Fruit fly (Drosophila melanogaster) S2 (cell line): Measurements from ENCODE around the gene CG17746.

Source experiments
- CG8478 ChIP-seq: fragments of >200 bp; optimal IDR thresholded peaks from 2 replicates; lab custom pipeline; 2018
- CTCF ChIP-seq, 2 experiments: fragments of >200 bp; optimal IDR thresholded peaks; 2 replicates each; lab custom pipeline; 2018

CG17746 gene

dm6 chr3L:3204348-3204747, 35.0 kb downstream of the CG17746 start, which contains the start of gene CG33159:
TSS of gene CG33159 (minus strand) at chr3L:3204448.
- TF ChIP-seq CTCF (optimal IDR thresholded peaks at IDR 0.05; lab: Kevin White, UChicago) (no peak), CG8478 (no peak)

- TF ChIP-seq CG8478 (no peak), CTCF (optimal IDR thresholded peaks at IDR 0.05; lab: Kevin White, UChicago) (no peak)
These were observed 36.3 kb downstream of the CG17746 start, which contains the start of gene CG32271 for dm6 chr3L:3203062-3203461. TSS of gene CG32271 (minus strand) at chr3L:3203162.

- TF ChIP-seq CG8478 (no peak), CTCF (optimal IDR thresholded peaks at IDR 0.05; lab: Kevin White, UChicago) (no peak)
These were observed 40.7 kb downstream of the CG17746 start, which contains the start of the genes CG32276 and gry for dm6 chr3L:3198447-3199402. TSS of gene CG32276 (minus strand) at chr3L:3199047. TSS of gene gry (plus strand) at chr3L:3199090.

dm6 chr3L:3197464-3197863, 41.9 kb downstream of the CG17746 start, which contains the start of gene CG14966:
TSS of gene CG14966 (minus strand) at chr3L:3197631.
- TF ChIP-seq CG8478 (no peak), CTCF (optimal IDR thresholded peaks at IDR 0.05; lab: Kevin White, UChicago) (peak in 1 of 2 experiments; percentile 39)

dm6 chr3L:3194059-3194458, 45.3 kb downstream of the CG17746 start:
- TF ChIP-seq CTCF (optimal IDR thresholded peaks at IDR 0.05; lab: Kevin White, UChicago): no peak
- no peak for TF ChIP-seq CG8478

- TF ChIP-seq CTCF (optimal IDR thresholded peaks at IDR 0.05; lab: Kevin White, UChicago) (no peak), CG8478 (no peak)
These were observed 46.5 kb downstream of the CG17746 start, which contains the start of gene Hsp83 for dm6 chr3L:3192912-3193311. TSS of gene Hsp83 (plus strand) at chr3L:3192969.

dm6 chr3L:3192333-3192894, 47.0 kb downstream of the CG17746 start, which contains the start of gene CG14965:
TSS of gene CG14965 (minus strand) at chr3L:3192491.
- TF ChIP-seq CTCF (optimal IDR thresholded peaks at IDR 0.05; lab: Kevin White, UChicago): no peak
- TF ChIP-seq CG8478: no peak

- no peak for TF ChIP-seq CTCF (optimal IDR thresholded peaks at IDR 0.05; lab: Kevin White, UChicago)
- no peak for TF ChIP-seq CG8478
These were observed 49.7 kb downstream of the CG17746 start, which contains the start of the genes CG42525 and CG14958 for dm6 chr3L:3189647-3190046. TSS of gene CG42525 (minus strand) at chr3L:3189747. TSS of gene CG14958 (plus strand) at chr3L:3189978.

dm6 chr3L:3187263-3187662, 52.1 kb downstream of the CG17746 start, which contains the start of gene CG14957:
TSS of gene CG14957 (plus strand) at chr3L:3187563.
- TF ChIP-seq CG8478: no peak
- no peak for TF ChIP-seq CTCF (optimal IDR thresholded peaks at IDR 0.05; lab: Kevin White, UChicago)
